Fruit fly (Drosophila melanogaster): Measurements from ENCODE around the gene Mrp5.

The Mrp5 gene

dm6 chr3R:19902926-19903739, 27.7 kb upstream of the Mrp5 start, which contains the start of gene ClpX:
TSS of gene ClpX (minus strand) at chr3R:19903689.
- TF ChIP-seq Myc (optimal IDR thresholded peaks at IDR 0.05) (peak; percentile 77), Mio (GFP tag; optimal IDR thresholded peaks at IDR 0.05) (no peak), pan (optimal IDR thresholded peaks at IDR 0.05) (no peak), dl (GFP tag; optimal IDR thresholded peaks at IDR 0.05; ENCODE audit: insufficient read depth in 1 of 2, partially characterized antibody in 2 of 2) (no peak), CG9705 (GFP tag; optimal IDR thresholded peaks at IDR 0.05) (no peak), sage (GFP tag; optimal IDR thresholded peaks at IDR 0.05) (no peak), Hr78 (GFP tag; optimal IDR thresholded peaks at IDR 0.05) (no peak), HLH106 (tag; optimal IDR thresholded peaks at IDR 0.05) (no peak), ey (GFP tag; optimal IDR thresholded peaks at IDR 0.05) (no peak), Vsx2 (GFP tag; optimal IDR thresholded peaks at IDR 0.05; ENCODE audit: partially characterized antibody) (no peak), psq (GFP tag; optimal IDR thresholded peaks at IDR 0.05) (no peak), Rel (GFP tag; optimal IDR thresholded peaks at IDR 0.05) (no peak), Rel (tag; optimal IDR thresholded peaks at IDR 0.05) (peak; percentile 63), Dfd (GFP tag; optimal IDR thresholded peaks at IDR 0.05) (no peak), woc (GFP tag; optimal IDR thresholded peaks at IDR 0.05) (peak; percentile 77), N (GFP tag; optimal IDR thresholded peaks at IDR 0.05) (no peak), CrebA (GFP tag; optimal IDR thresholded peaks at IDR 0.05; ENCODE audit: borderline replicate concordance) (no peak), fru (GFP tag; optimal IDR thresholded peaks at IDR 0.05) (no peak), dsf (GFP tag; optimal IDR thresholded peaks at IDR 0.05; ENCODE audit: borderline replicate concordance) (no peak), sv (GFP tag; optimal IDR thresholded peaks at IDR 0.05) (no peak), rgr (GFP tag; optimal IDR thresholded peaks at IDR 0.05) (no peak), Hnf4 (GFP tag; optimal IDR thresholded peaks at IDR 0.05) (no peak), Hr83 (GFP tag; optimal IDR thresholded peaks at IDR 0.05; ENCODE audit: poor library complexity, severe bottlenecking) (no peak), Dif (GFP tag; optimal IDR thresholded peaks at IDR 0.05; ENCODE audit: partially characterized antibody) (no peak), Jra (GFP tag; optimal IDR thresholded peaks at IDR 0.05) (no peak)

- TF ChIP-seq CrebA (GFP tag; optimal IDR thresholded peaks at IDR 0.05; ENCODE audit: borderline replicate concordance): no peak
- TF ChIP-seq Vsx2 (GFP tag; optimal IDR thresholded peaks at IDR 0.05; ENCODE audit: partially characterized antibody): no peak
- TF ChIP-seq lola (GFP tag; optimal IDR thresholded peaks at IDR 0.05): no peak
- no peak for TF ChIP-seq ey (GFP tag; optimal IDR thresholded peaks at IDR 0.05)
- no peak for TF ChIP-seq sage (GFP tag; optimal IDR thresholded peaks at IDR 0.05)
- no peak for TF ChIP-seq sv (GFP tag; optimal IDR thresholded peaks at IDR 0.05)
- no peak for TF ChIP-seq Myc (optimal IDR thresholded peaks at IDR 0.05)
- TF ChIP-seq br (GFP tag; optimal IDR thresholded peaks at IDR 0.05): no peak
- no peak for TF ChIP-seq Jra (GFP tag; optimal IDR thresholded peaks at IDR 0.05)
- TF ChIP-seq tai (GFP tag; optimal IDR thresholded peaks at IDR 0.05): no peak
- TF ChIP-seq jim (GFP tag; optimal IDR thresholded peaks at IDR 0.05): no peak
- TF ChIP-seq usp (GFP tag; optimal IDR thresholded peaks at IDR 0.05): no peak
- no peak for TF ChIP-seq brk (GFP tag; optimal IDR thresholded peaks at IDR 0.05)
- no peak for TF ChIP-seq Hnf4 (GFP tag; optimal IDR thresholded peaks at IDR 0.05)
- TF ChIP-seq OdsH (GFP tag; optimal IDR thresholded peaks at IDR 0.05): no peak
- TF ChIP-seq Dif (GFP tag; optimal IDR thresholded peaks at IDR 0.05; ENCODE audit: partially characterized antibody): no peak
Measured at dm6 chr3R:19902328-19902727, 26.9 kb upstream of the Mrp5 start.

- TF ChIP-seq Abd-B (GFP tag; optimal IDR thresholded peaks at IDR 0.05) (no peak), Myc (optimal IDR thresholded peaks at IDR 0.05) (no peak), N (GFP tag; optimal IDR thresholded peaks at IDR 0.05) (no peak), Rel (GFP tag; optimal IDR thresholded peaks at IDR 0.05) (no peak), Rel (tag; optimal IDR thresholded peaks at IDR 0.05) (peak; percentile 62)
Measured at dm6 chr3R:19901742-19902141, 26.3 kb upstream of the Mrp5 start.

dm6 chr3R:19895305-19895704, 19.8 kb upstream of the Mrp5 start:
- TF ChIP-seq pan (optimal IDR thresholded peaks at IDR 0.05): no peak

Measured in whole organism, wandering third instar larva.